Worm (Caenorhabditis elegans): ENCODE measurements around the gene vav-1.

- no peak for TF ChIP-seq hlh-12 (tag; optimal IDR thresholded peaks at IDR 0.05)
- no peak for TF ChIP-seq unc-62 (GFP tag; optimal IDR thresholded peaks at IDR 0.05)
- no peak for TF ChIP-seq Y95B8A.8 (GFP tag; IDR thresholded peaks at IDR 0.05)
Observed at ce11 chrX:9278653-9279052, 46.7 kb upstream of the vav-1 start, which contains the start of gene B0416.4.

Data from whole organism, young adult.